Worm (Caenorhabditis elegans) whole organism, mixed stage, embryonic: Measurements from ENCODE around the gene K03A11.6.

Experiments
- bed-3 ChIP-seq: fragments of 200-800 bp; sonication (Bioruptor generic); optimal IDR thresholded peaks from 3 replicates; lab custom pipeline; 2018; ENCODE audit warnings: mild to moderate bottlenecking, missing genetic modification characterization, moderate library complexity, missing compliant biosample characterization
- cnd-1 ChIP-seq: fragments of 200-800 bp; sonication (Bioruptor generic); optimal IDR thresholded peaks from 2 replicates; lab custom pipeline; 2018; ENCODE audit warnings: mild to moderate bottlenecking, missing genetic modification characterization, missing compliant biosample characterization
- elt-1 ChIP-seq: sonication (generic microtip); optimal IDR thresholded peaks from 2 replicates; lab custom pipeline; 2017; ENCODE audit warnings: missing genetic modification characterization, mild to moderate bottlenecking, missing compliant biosample characterization, antibody characterized with exemption, moderate library complexity, borderline replicate concordance; ENCODE audit not compliant: insufficient read depth
- elt-3 ChIP-seq: fragments of 150-350 bp; optimal IDR thresholded peaks from 2 replicates; lab custom pipeline; 2014; ENCODE audit warnings: missing biosample characterization, missing genetic modification characterization
- ham-2 ChIP-seq: fragments of 200-800 bp; sonication (Bioruptor generic); optimal IDR thresholded peaks from 2 replicates; lab custom pipeline; 2018; ENCODE audit warnings: mild to moderate bottlenecking, missing genetic modification characterization, missing compliant biosample characterization
- nhr-12 ChIP-seq: fragments of 150-350 bp; optimal IDR thresholded peaks from 2 replicates; lab custom pipeline; 2014; ENCODE audit warnings: missing biosample characterization, missing genetic modification characterization
- pha-4 ChIP-seq: fragments of 150-350 bp; optimal IDR thresholded peaks from 2 replicates; lab custom pipeline; 2018; ENCODE audit warnings: missing biosample characterization, missing genetic modification reagents, missing genetic modification characterization
- sptf-1 ChIP-seq: sonication (generic microtip); optimal IDR thresholded peaks from 2 replicates; lab custom pipeline; 2017; ENCODE audit warnings: mild to moderate bottlenecking, missing genetic modification characterization, moderate library complexity, missing compliant biosample characterization
- unc-62 ChIP-seq: fragments of 150-350 bp; optimal IDR thresholded peaks from 2 replicates; lab custom pipeline; 2014; ENCODE audit warnings: missing biosample characterization, missing genetic modification reagents, missing genetic modification characterization
- ztf-11 ChIP-seq: fragments of 150-350 bp; optimal IDR thresholded peaks from 2 replicates; lab custom pipeline; 2014; ENCODE audit warnings: missing biosample characterization, missing genetic modification characterization

ce11 chrX:13091199-13091598 is 35.5 kb downstream of the K03A11.6 start:
- no peak for TF ChIP-seq elt-1 (tag; lab: Kevin White, UChicago)
- no peak for TF ChIP-seq pha-4 (tag; lab: Kevin White, UChicago)
- no peak for TF ChIP-seq ztf-11 (tag; lab: Kevin White, UChicago)
- TF ChIP-seq cnd-1 (tag; lab: Kevin White, UChicago): no peak
- TF ChIP-seq ham-2: no peak
- no peak for TF ChIP-seq bed-3 (GFP tag; lab: Kevin White, UChicago)
- TF ChIP-seq sptf-1 (tag; lab: Kevin White, UChicago): no peak
- no peak for TF ChIP-seq elt-3 (tag; lab: Kevin White, UChicago)
- TF ChIP-seq nhr-12: no peak
- no peak for TF ChIP-seq unc-62 (GFP tag; lab: Kevin White, UChicago)
